Fruit fly (Drosophila melanogaster) whole organism, wandering third instar larva: ENCODE data around the gene CG8870.

Experiments used
- Abd-B ChIP-seq: fragments of >200 bp; optimal IDR thresholded peaks from 2 replicates; lab custom pipeline; 2017; ENCODE audit warnings: missing biosample characterization, missing genetic modification characterization
- CG32264 ChIP-seq: fragments of 200-800 bp; sonication (Bioruptor generic); optimal IDR thresholded peaks from 2 replicates; lab custom pipeline; 2016; ENCODE audit warnings: missing biosample characterization, missing genetic modification characterization
- CG9705 ChIP-seq: fragments of 200-800 bp; sonication (Bioruptor generic); optimal IDR thresholded peaks from 2 replicates; lab custom pipeline; 2018; ENCODE audit warnings: missing biosample characterization, mild to moderate bottlenecking, missing genetic modification characterization
- CrebA ChIP-seq: fragments of 200-800 bp; sonication (Bioruptor generic); optimal IDR thresholded peaks from 2 replicates; lab custom pipeline; 2016; ENCODE audit warnings: missing biosample characterization, mild to moderate bottlenecking, missing genetic modification characterization, borderline replicate concordance
- Dfd ChIP-seq: fragments of >200 bp; optimal IDR thresholded peaks from 2 replicates; lab custom pipeline; 2017; ENCODE audit warnings: missing biosample characterization, missing genetic modification characterization
- Dif ChIP-seq: fragments of 200-275, 200-300 bp; sonication (Bioruptor generic); optimal IDR thresholded peaks from 2 replicates; lab custom pipeline; 2018; ENCODE audit warnings: missing biosample characterization, missing genetic modification characterization; ENCODE audit not compliant: partially characterized antibody
- GATAd ChIP-seq: sonication (Bioruptor generic); optimal IDR thresholded peaks from 2 replicates; lab custom pipeline; 2016; ENCODE audit warnings: missing biosample characterization, missing genetic modification characterization
- HLH106 ChIP-seq: fragments of 200-800 bp; optimal IDR thresholded peaks from 3 replicates; lab custom pipeline; 2019; ENCODE audit warnings: missing biosample characterization, mild to moderate bottlenecking, missing genetic modification characterization, moderate library complexity
- Hnf4 ChIP-seq: fragments of 200-800 bp; sonication (Bioruptor generic); optimal IDR thresholded peaks from 2 replicates; lab custom pipeline; 2016; ENCODE audit warnings: missing biosample characterization, mild to moderate bottlenecking, missing genetic modification characterization
- Hr78 ChIP-seq: fragments of >200 bp; optimal IDR thresholded peaks from 2 replicates; lab custom pipeline; 2017; ENCODE audit warnings: missing biosample characterization, missing genetic modification characterization
- Hr83 ChIP-seq: fragments of 200-300 bp; sonication (Bioruptor generic); optimal IDR thresholded peaks from 2 replicates; lab custom pipeline; 2016; ENCODE audit warnings: missing biosample characterization, mild to moderate bottlenecking, missing genetic modification characterization, moderate library complexity; ENCODE audit not compliant: poor library complexity, severe bottlenecking
- Jra ChIP-seq: sonication (Bioruptor generic); optimal IDR thresholded peaks from 2 replicates; lab custom pipeline; 2016; ENCODE audit warnings: missing biosample characterization, missing genetic modification characterization
- Mio ChIP-seq: sonication (Bioruptor generic); optimal IDR thresholded peaks from 2 replicates; lab custom pipeline; 2016; ENCODE audit warnings: missing biosample characterization, missing genetic modification characterization
- Myc ChIP-seq: fragments of >200 bp; optimal IDR thresholded peaks from 2 replicates; lab custom pipeline; 2017
- N ChIP-seq: fragments of >200 bp; optimal IDR thresholded peaks from 2 replicates; lab custom pipeline; 2018; ENCODE audit warnings: missing biosample characterization, missing external identifiers, missing genetic modification characterization
- OdsH ChIP-seq: fragments of 200-800 bp; sonication (Bioruptor generic); optimal IDR thresholded peaks from 2 replicates; lab custom pipeline; 2016; ENCODE audit warnings: missing biosample characterization, mild to moderate bottlenecking, missing genetic modification characterization
- Rel ChIP-seq, 2 experiments: fragments of 200-800 bp; sonication (Bioruptor generic) in 1 of 2; optimal IDR thresholded peaks; 2 replicates in 1 of 2; 3 replicates in 1 of 2; lab custom pipeline; 2016 to 2019; ENCODE audit warnings: mild to moderate bottlenecking in 2 of 2, missing biosample characterization in 2 of 2, missing genetic modification characterization in 2 of 2, moderate library complexity in 1 of 2
- Sp1 ChIP-seq: fragments of 200-800 bp; sonication (Bioruptor generic); optimal IDR thresholded peaks from 3 replicates; lab custom pipeline; 2019; ENCODE audit warnings: missing biosample characterization, mild to moderate bottlenecking, missing genetic modification characterization, moderate library complexity
- Vsx2 ChIP-seq: fragments of 200-300, 225-300 bp; sonication (Bioruptor generic); optimal IDR thresholded peaks from 2 replicates; lab custom pipeline; 2018; ENCODE audit warnings: missing biosample characterization, missing genetic modification characterization; ENCODE audit not compliant: partially characterized antibody
- br ChIP-seq: fragments of 200-800 bp; sonication (Bioruptor generic); optimal IDR thresholded peaks from 2 replicates; lab custom pipeline; 2016; ENCODE audit warnings: missing biosample characterization, missing genetic modification characterization
- brk ChIP-seq: fragments of 200-800 bp; sonication (Bioruptor generic); optimal IDR thresholded peaks from 2 replicates; lab custom pipeline; 2016; ENCODE audit warnings: missing biosample characterization, mild to moderate bottlenecking, missing genetic modification characterization
- dl ChIP-seq, 2 experiments: fragments of 175-275, 200-275 bp in 1 of 2; fragments of 200-275 bp in 1 of 2; sonication (Bioruptor generic); optimal IDR thresholded peaks; lab custom pipeline; 2018; ENCODE audit warnings: mild to moderate bottlenecking in 2 of 2, missing biosample characterization in 2 of 2, missing genetic modification characterization in 2 of 2, moderate library complexity in 2 of 2; ENCODE audit not compliant: partially characterized antibody in 2 of 2, insufficient read depth in 1 of 2
- dmrt93B ChIP-seq: fragments of 200-800 bp; sonication (Bioruptor generic); optimal IDR thresholded peaks from 2 replicates; lab custom pipeline; 2018; ENCODE audit warnings: missing biosample characterization, mild to moderate bottlenecking, missing genetic modification characterization
- dsf ChIP-seq: sonication (Bioruptor generic); optimal IDR thresholded peaks from 2 replicates; lab custom pipeline; 2016; ENCODE audit warnings: missing biosample characterization, missing genetic modification characterization, borderline replicate concordance
- ey ChIP-seq: fragments of 200-800 bp; sonication (Bioruptor generic); optimal IDR thresholded peaks from 2 replicates; lab custom pipeline; 2016; ENCODE audit warnings: missing biosample characterization, missing genetic modification characterization
- foxo ChIP-seq, 2 experiments: fragments of 200-800 bp; sonication (Bioruptor generic); optimal IDR thresholded peaks; 2 replicates in 1 of 2; 3 replicates in 1 of 2; lab custom pipeline; 2016 to 2017; ENCODE audit warnings: missing biosample characterization in 2 of 2, missing genetic modification characterization in 2 of 2
- fru ChIP-seq: fragments of 200-800 bp; sonication (Bioruptor generic); optimal IDR thresholded peaks from 3 replicates; lab custom pipeline; 2016; ENCODE audit warnings: missing biosample characterization, mild to moderate bottlenecking, missing genetic modification characterization
- h ChIP-seq: fragments of 200-800 bp; sonication (Bioruptor generic); optimal IDR thresholded peaks from 3 replicates; lab custom pipeline; 2016; ENCODE audit warnings: missing biosample characterization, mild to moderate bottlenecking, missing genetic modification characterization
- jim ChIP-seq: fragments of 175-275, 200-325 bp; sonication (Bioruptor generic); optimal IDR thresholded peaks from 2 replicates; lab custom pipeline; 2016; ENCODE audit warnings: missing biosample characterization, mild to moderate bottlenecking, missing genetic modification characterization
- lola ChIP-seq: fragments of >200 bp; optimal IDR thresholded peaks from 2 replicates; lab custom pipeline; 2017; ENCODE audit warnings: missing biosample characterization, missing genetic modification characterization
- pan ChIP-seq: fragments of >200 bp; optimal IDR thresholded peaks from 2 replicates; lab custom pipeline; 2017
- psq ChIP-seq: fragments of 200-800 bp; sonication (Bioruptor generic); optimal IDR thresholded peaks from 3 replicates; lab custom pipeline; 2017; ENCODE audit warnings: missing biosample characterization, mild to moderate bottlenecking, missing genetic modification characterization, moderate library complexity
- rgr ChIP-seq: fragments of 200-800 bp; sonication (Bioruptor generic); optimal IDR thresholded peaks from 3 replicates; lab custom pipeline; 2016; ENCODE audit warnings: missing biosample characterization, mild to moderate bottlenecking, missing genetic modification characterization
- sage ChIP-seq: fragments of 200-800 bp; sonication (Bioruptor generic); optimal IDR thresholded peaks from 2 replicates; lab custom pipeline; 2016; ENCODE audit warnings: missing biosample characterization, mild to moderate bottlenecking, missing genetic modification characterization
- sv ChIP-seq: fragments of 200-800 bp; sonication (Bioruptor generic); optimal IDR thresholded peaks from 3 replicates; lab custom pipeline; 2016; ENCODE audit warnings: missing biosample characterization, missing genetic modification characterization
- tai ChIP-seq: sonication (Bioruptor generic); optimal IDR thresholded peaks from 2 replicates; lab custom pipeline; 2016; ENCODE audit warnings: missing biosample characterization, missing genetic modification characterization
- usp ChIP-seq: fragments of >200 bp; optimal IDR thresholded peaks from 2 replicates; lab custom pipeline; 2017; ENCODE audit warnings: missing biosample characterization, missing genetic modification characterization
- woc ChIP-seq: sonication (Bioruptor generic); optimal IDR thresholded peaks from 2 replicates; lab custom pipeline; 2016; ENCODE audit warnings: missing biosample characterization, mild to moderate bottlenecking, missing genetic modification characterization

Gene CG8870

DNA sequence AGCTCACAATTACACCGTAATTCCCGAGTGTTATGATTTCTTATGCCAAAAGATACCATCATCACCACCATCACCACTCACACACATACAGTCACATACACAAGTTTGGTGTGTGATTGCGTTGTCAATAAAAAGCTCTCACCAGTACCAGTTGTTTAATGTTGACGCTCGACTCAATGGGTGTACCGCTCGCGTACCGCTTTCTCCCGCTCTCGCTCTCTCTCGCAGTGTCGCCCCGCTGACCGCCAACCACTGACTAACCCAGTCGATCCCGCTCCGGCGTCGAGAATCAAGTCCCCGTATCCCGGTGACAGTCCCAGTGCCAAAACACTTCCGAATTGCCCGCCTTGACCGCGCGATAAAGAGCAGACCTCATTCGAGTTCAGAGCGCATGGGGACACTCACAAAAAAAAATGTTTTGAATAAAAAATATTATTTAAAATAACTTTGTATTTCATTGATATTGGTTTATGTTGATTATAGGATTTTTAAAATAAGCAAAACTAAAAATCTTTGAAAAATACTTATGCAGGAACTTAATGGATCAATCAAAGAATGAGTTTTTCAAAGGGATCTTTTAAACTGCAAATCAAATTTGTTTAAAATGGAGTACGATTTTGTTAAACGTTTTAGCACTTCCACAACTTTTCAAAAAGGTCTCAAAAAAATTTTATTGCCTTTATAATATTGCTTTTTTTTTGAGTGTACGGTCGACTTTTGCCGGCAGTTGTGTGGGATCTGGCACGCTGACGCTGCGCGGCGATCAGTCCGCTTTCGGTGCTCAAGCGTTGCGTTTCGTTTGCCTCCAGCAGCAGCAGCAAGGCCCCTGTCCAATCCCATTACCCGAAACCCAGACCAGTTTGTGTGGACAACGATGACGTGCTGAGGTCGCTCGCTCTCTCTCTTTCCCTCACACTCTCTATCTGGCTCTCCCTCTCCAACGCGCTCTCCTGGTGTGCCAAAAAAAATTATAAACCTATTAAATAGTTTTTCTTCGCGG lies 15.2 kb upstream of the CG8870 start, which contains the start of gene Dic1:
Gene Dic1 (plus strand): TSS at position 764 of the 1,000 bp plus-strand sequence.
- TF ChIP-seq usp (GFP tag; lab: Kevin White, UChicago) (no peak), Dif (GFP tag; lab: Kevin White, UChicago) (peak; percentile 96), Sp1 (GFP tag; lab: Kevin White, UChicago) (peak; percentile 98), lola (GFP tag; lab: Kevin White, UChicago) (no peak), psq (GFP tag; lab: Kevin White, UChicago) (peak; percentile 96), ey (peak; percentile 95), Hr78 (GFP tag; lab: Kevin White, UChicago) (no peak), br (GFP tag; lab: Kevin White, UChicago) (peak; percentile 96), jim (GFP tag; lab: Kevin White, UChicago) (no peak), N (no peak), Dfd (GFP tag; lab: Kevin White, UChicago) (peak; percentile 93), CG32264 (peak; percentile 88), rgr (GFP tag; lab: Kevin White, UChicago) (peak; percentile 97), h (GFP tag; lab: Kevin White, UChicago) (peak; percentile 97), brk (GFP tag; lab: Kevin White, UChicago) (peak; percentile 92), Jra (GFP tag; lab: Kevin White, UChicago) (peak; percentile 87), OdsH (GFP tag; lab: Kevin White, UChicago) (peak; percentile 98), HLH106 (tag; lab: Kevin White, UChicago) (peak; percentile 96), dsf (GFP tag; lab: Kevin White, UChicago) (peak; percentile 72), sv (peak; percentile 97), Rel (GFP tag; optimal IDR thresholded peaks at IDR 0.05; lab: Kevin White, UChicago) (peak; percentile 91), Rel (tag; optimal IDR thresholded peaks at IDR 0.05; lab: Kevin White, UChicago) (peak; percentile 58), tai (GFP tag; lab: Kevin White, UChicago) (peak; percentile 93), Myc (lab: Kevin White, UChicago) (no peak), foxo (GFP tag; optimal IDR thresholded peaks at IDR 0.05; lab: Kevin White, UChicago) (peak in 1 of 2 experiments; percentile 98), Hr83 (GFP tag; lab: Kevin White, UChicago) (peak; percentile 90), pan (no peak), Hnf4 (peak; percentile 90), GATAd (GFP tag; lab: Kevin White, UChicago) (peak; percentile 39), dl (GFP tag; optimal IDR thresholded peaks at IDR 0.05; lab: Kevin White, UChicago; ENCODE audit: insufficient read depth in 1 of 2, partially characterized antibody in 2 of 2) (peak; percentile 93 to 94), woc (GFP tag; lab: Kevin White, UChicago) (peak; percentile 88), CG9705 (GFP tag; lab: Kevin White, UChicago) (peak; percentile 91), Vsx2 (peak; percentile 93), sage (GFP tag; lab: Kevin White, UChicago) (peak; percentile 83), dmrt93B (peak; percentile 97), Abd-B (GFP tag; lab: Kevin White, UChicago) (no peak), Mio (GFP tag; lab: Kevin White, UChicago) (peak; percentile 42), CrebA (GFP tag; lab: Kevin White, UChicago) (peak; percentile 74), fru (GFP tag; lab: Kevin White, UChicago) (peak; percentile 97)
